Fruit fly (Drosophila melanogaster) whole organism, prepupa: ENCODE data around the gene Bet3.

ENCODE experiments used
- Blimp-1 ChIP-seq: fragments of 200-800 bp; sonication (Bioruptor generic); optimal IDR thresholded peaks from 3 replicates; lab custom pipeline; 2017; ENCODE audit warnings: missing biosample characterization, missing genetic modification characterization, mild to moderate bottlenecking, moderate library complexity, missing genetic modification reagents
- CG10631 ChIP-seq: fragments of 200-800 bp; sonication (Bioruptor generic); optimal IDR thresholded peaks from 2 replicates; lab custom pipeline; 2016; ENCODE audit warnings: missing biosample characterization, missing genetic modification characterization
- CG10669 ChIP-seq: fragments of 200-800 bp; sonication (Bioruptor generic); optimal IDR thresholded peaks from 3 replicates; lab custom pipeline; 2018; ENCODE audit warnings: missing biosample characterization, mild to moderate bottlenecking, missing genetic modification characterization, moderate library complexity
- CG11294 ChIP-seq: fragments of 200-800 bp; sonication (Bioruptor generic); IDR thresholded peaks from 2 replicates; pipeline ENCODE4 v1.3.6; 2022; ENCODE audit warnings: missing biosample characterization, missing genetic modification characterization
- CG11902 ChIP-seq: fragments of 200-800 bp; sonication (Bioruptor generic); optimal IDR thresholded peaks from 3 replicates; lab custom pipeline; 2016; ENCODE audit warnings: missing biosample characterization, missing genetic modification characterization
- CG15336 ChIP-seq: fragments of 200-800 bp; sonication (Bioruptor generic); IDR thresholded peaks from 2 replicates; pipeline ENCODE4 v1.3.6; 2022; ENCODE audit warnings: missing biosample characterization, missing genetic modification characterization
- CG16779 ChIP-seq: fragments of 200-800 bp; sonication (Bioruptor generic); optimal IDR thresholded peaks from 3 replicates; lab custom pipeline; 2017; ENCODE audit warnings: missing biosample characterization, mild to moderate bottlenecking, missing genetic modification characterization
- CG32006 ChIP-seq: fragments of 200-800 bp; sonication (Bioruptor generic); optimal IDR thresholded peaks from 3 replicates; lab custom pipeline; 2017; ENCODE audit warnings: missing biosample characterization, mild to moderate bottlenecking, missing genetic modification characterization
- CG34406 ChIP-seq: fragments of 200-800 bp; sonication (Bioruptor generic); optimal IDR thresholded peaks from 3 replicates; lab custom pipeline; 2016; ENCODE audit warnings: missing biosample characterization, missing genetic modification characterization
- CG3919 ChIP-seq: fragments of 200-800 bp; sonication (Bioruptor generic); optimal IDR thresholded peaks from 3 replicates; lab custom pipeline; 2016; ENCODE audit warnings: missing biosample characterization, missing genetic modification characterization
- CG6163 ChIP-seq: fragments of 200-800 bp; sonication (Bioruptor generic); IDR thresholded peaks from 3 replicates; pipeline ENCODE4 v1.3.6; 2022; ENCODE audit warnings: missing biosample characterization, missing genetic modification characterization
- CG6276 ChIP-seq: fragments of 200-800 bp; sonication (Bioruptor generic); optimal IDR thresholded peaks from 2 replicates; lab custom pipeline; 2017; ENCODE audit warnings: missing biosample characterization, mild to moderate bottlenecking, missing genetic modification characterization
- CG6792 ChIP-seq: fragments of 200-800 bp; sonication (Bioruptor generic); optimal IDR thresholded peaks from 3 replicates; lab custom pipeline; 2016; ENCODE audit warnings: missing biosample characterization, missing genetic modification characterization
- CG6808 ChIP-seq: fragments of 200-800 bp; sonication (Bioruptor generic); optimal IDR thresholded peaks from 3 replicates; lab custom pipeline; 2017; ENCODE audit warnings: missing biosample characterization, missing genetic modification characterization, mild to moderate bottlenecking, moderate library complexity, missing genetic modification reagents
- CG6854 ChIP-seq: fragments of 200-800 bp; sonication (Bioruptor generic); optimal IDR thresholded peaks from 2 replicates; lab custom pipeline; 2017; ENCODE audit warnings: missing biosample characterization, mild to moderate bottlenecking, missing genetic modification characterization
- CG7368 ChIP-seq: fragments of 200-800 bp; sonication (Bioruptor generic); optimal IDR thresholded peaks from 3 replicates; lab custom pipeline; 2016; ENCODE audit warnings: missing biosample characterization, missing genetic modification characterization
- Eip75B ChIP-seq: fragments of 200-800 bp; sonication (Bioruptor generic); optimal IDR thresholded peaks from 3 replicates; lab custom pipeline; 2016; ENCODE audit warnings: missing biosample characterization, missing genetic modification characterization
- Eip78C ChIP-seq: fragments of 200-800 bp; sonication (Bioruptor generic); peaks from one replicate; lab custom pipeline; 2016; ENCODE audit warnings: missing biosample characterization, missing genetic modification characterization
- Ets21C ChIP-seq: fragments of 200-800 bp; sonication (Bioruptor generic); optimal IDR thresholded peaks from 3 replicates; lab custom pipeline; 2016; ENCODE audit warnings: missing biosample characterization, missing genetic modification characterization
- Ets96B ChIP-seq: fragments of 200-800 bp; optimal IDR thresholded peaks from 2 replicates; lab custom pipeline; 2019; ENCODE audit warnings: missing biosample characterization, mild to moderate bottlenecking, missing genetic modification characterization, moderate library complexity
- Hr38 ChIP-seq: sonication (Bioruptor generic); optimal IDR thresholded peaks from 2 replicates; lab custom pipeline; 2016; ENCODE audit warnings: missing biosample characterization, missing genetic modification characterization
- Hr39 ChIP-seq: fragments of 200-800 bp; sonication (Bioruptor generic); optimal IDR thresholded peaks from 2 replicates; lab custom pipeline; 2016; ENCODE audit warnings: missing biosample characterization, missing genetic modification characterization
- Hr4 ChIP-seq: fragments of 200-800 bp; sonication (Bioruptor generic); optimal IDR thresholded peaks from 3 replicates; lab custom pipeline; 2016; ENCODE audit warnings: missing biosample characterization, missing genetic modification characterization
- Lpt ChIP-seq: fragments of 200-800 bp; sonication (Bioruptor generic); optimal IDR thresholded peaks from 3 replicates; lab custom pipeline; 2016; ENCODE audit warnings: missing biosample characterization, missing genetic modification characterization
- Met ChIP-seq: fragments of 200-800 bp; sonication (Bioruptor generic); optimal IDR thresholded peaks from 3 replicates; lab custom pipeline; 2016; ENCODE audit warnings: missing biosample characterization, missing genetic modification characterization
- OdsH ChIP-seq: fragments of 200-800 bp; sonication (Bioruptor generic); optimal IDR thresholded peaks from 3 replicates; lab custom pipeline; 2016; ENCODE audit warnings: missing biosample characterization, missing genetic modification characterization
- Sox102F ChIP-seq: fragments of 200-800 bp; sonication (Bioruptor generic); optimal IDR thresholded peaks from 2 replicates; lab custom pipeline; 2016; ENCODE audit warnings: missing biosample characterization, mild to moderate bottlenecking, missing genetic modification characterization
- Sox14 ChIP-seq: fragments of 200-800 bp; sonication (Bioruptor generic); optimal IDR thresholded peaks from 3 replicates; lab custom pipeline; 2016; ENCODE audit warnings: missing biosample characterization, missing genetic modification characterization
- Sox15 ChIP-seq: fragments of 200-800 bp; sonication (Bioruptor generic); optimal IDR thresholded peaks from 3 replicates; lab custom pipeline; 2016; ENCODE audit warnings: missing biosample characterization, missing genetic modification characterization
- achi ChIP-seq: fragments of 200-800 bp; sonication (Bioruptor generic); optimal IDR thresholded peaks from 3 replicates; lab custom pipeline; 2016; ENCODE audit warnings: missing biosample characterization, missing genetic modification characterization
- acj6 ChIP-seq: fragments of 200-800 bp; sonication (Bioruptor generic); optimal IDR thresholded peaks from 3 replicates; lab custom pipeline; 2016; ENCODE audit warnings: missing biosample characterization, missing genetic modification characterization
- dsx ChIP-seq: fragments of 200-800 bp; optimal IDR thresholded peaks from 3 replicates; lab custom pipeline; 2019; ENCODE audit warnings: missing biosample characterization, mild to moderate bottlenecking, missing genetic modification characterization, moderate library complexity; ENCODE audit not compliant: poor library complexity, severe bottlenecking
- esn ChIP-seq: fragments of 200-800 bp; sonication (Bioruptor generic); optimal IDR thresholded peaks from 2 replicates; lab custom pipeline; 2016; ENCODE audit warnings: missing biosample characterization, mild to moderate bottlenecking, missing genetic modification characterization, moderate library complexity
- fd59A ChIP-seq: fragments of 200-800 bp; sonication (Bioruptor generic); optimal IDR thresholded peaks from 2 replicates; lab custom pipeline; 2017; ENCODE audit warnings: missing biosample characterization, mild to moderate bottlenecking, missing genetic modification characterization, missing genetic modification reagents
- fkh ChIP-seq: fragments of 200-800 bp; sonication (Bioruptor generic); optimal IDR thresholded peaks from 3 replicates; lab custom pipeline; 2017; ENCODE audit warnings: missing biosample characterization, mild to moderate bottlenecking, missing genetic modification characterization, moderate library complexity
- lz ChIP-seq: fragments of 200-800 bp; sonication (Bioruptor generic); optimal IDR thresholded peaks from 3 replicates; lab custom pipeline; 2016; ENCODE audit warnings: missing biosample characterization, missing genetic modification characterization
- net ChIP-seq: fragments of 200-800 bp; sonication (Bioruptor generic); optimal IDR thresholded peaks from 3 replicates; lab custom pipeline; 2016; ENCODE audit warnings: missing biosample characterization, missing genetic modification characterization
- pdm3 ChIP-seq: fragments of 200-800 bp; sonication (Bioruptor generic); optimal IDR thresholded peaks from 3 replicates; lab custom pipeline; 2016; ENCODE audit warnings: missing biosample characterization, missing genetic modification characterization
- salr ChIP-seq, 2 experiments: fragments of 200-800 bp; sonication (Bioruptor generic); optimal IDR thresholded peaks; 3 replicates each; lab custom pipeline; 2016 to 2018; ENCODE audit warnings: missing biosample characterization in 2 of 2, missing genetic modification characterization in 2 of 2, mild to moderate bottlenecking in 1 of 2
- spab ChIP-seq: fragments of 200-800 bp; sonication (Bioruptor generic); optimal IDR thresholded peaks from 2 replicates; lab custom pipeline; 2017; ENCODE audit warnings: missing biosample characterization, mild to moderate bottlenecking, missing genetic modification characterization, missing genetic modification reagents
- ss ChIP-seq, 2 experiments: fragments of 200-800 bp; sonication (Bioruptor generic); optimal IDR thresholded peaks; 2 replicates in 1 of 2; 3 replicates in 1 of 2; lab custom pipeline; 2017 to 2018; ENCODE audit warnings: mild to moderate bottlenecking in 2 of 2, missing biosample characterization in 2 of 2, missing genetic modification characterization in 2 of 2, moderate library complexity in 1 of 2
- svp ChIP-seq: fragments of 200-800 bp; sonication (Bioruptor generic); peaks from one replicate; lab custom pipeline; 2016; ENCODE audit warnings: missing biosample characterization, missing genetic modification characterization
- vri ChIP-seq: fragments of 200-800 bp; sonication (Bioruptor generic); optimal IDR thresholded peaks from 3 replicates; lab custom pipeline; 2016; ENCODE audit warnings: missing biosample characterization, mild to moderate bottlenecking, missing genetic modification characterization

Bet3 gene

dm6 chr3L:9422135-9422534 lies 19.9 kb downstream of the Bet3 start:
- TF ChIP-seq Eip78C (GFP tag; lab: Kevin White, UChicago) (peak; percentile 8), CG6163 (GFP tag; lab: Robert Waterston, UW) (no peak)
- TF ChIP-seq, all 60 proteins: peak for 1

dm6 chr3L:9421621-9422020 lies 20.4 kb downstream of the Bet3 start:
- TF ChIP-seq ss (GFP tag; optimal IDR thresholded peaks at IDR 0.05; lab: Kevin White, UChicago) (peak in 1 of 2 experiments; percentile 52), esn (GFP tag; lab: Kevin White, UChicago) (no peak)

- TF ChIP-seq CG6163 (GFP tag; lab: Robert Waterston, UW), result no peak
- no peak for TF ChIP-seq CG6276
- TF ChIP-seq esn (GFP tag; lab: Kevin White, UChicago), result no peak
- TF ChIP-seq CG11902 (GFP tag; lab: Kevin White, UChicago), result no peak
- no peak for TF ChIP-seq CG11294 (GFP tag; lab: Robert Waterston, UW)
- no peak for TF ChIP-seq Ets21C (GFP tag; lab: Kevin White, UChicago)
- TF ChIP-seq CG16779 (tag; lab: Kevin White, UChicago), result no peak
- TF ChIP-seq CG34406 (GFP tag; lab: Kevin White, UChicago), result no peak
- no peak for TF ChIP-seq dsx
- no peak for TF ChIP-seq CG7368 (GFP tag; lab: Kevin White, UChicago)
- TF ChIP-seq CG6792 (GFP tag; lab: Kevin White, UChicago), result no peak
Observed at dm6 chr3L:9420819-9421130, 21.3 kb downstream of the Bet3 start.

dm6 chr3L:9420054-9420818 lies 21.8 kb downstream of the Bet3 start:
- TF ChIP-seq Hr4 (GFP tag; lab: Kevin White, UChicago) (peak; percentile 95), CG32006 (GFP tag; lab: Kevin White, UChicago) (peak; percentile 95), CG16779 (tag; lab: Kevin White, UChicago) (peak; percentile 94), Eip78C (GFP tag; lab: Kevin White, UChicago) (peak; percentile 99), Blimp-1 (GFP tag; lab: Kevin White, UChicago) (peak; percentile 91), fd59A (GFP tag; lab: Kevin White, UChicago) (peak; percentile 95), Sox102F (GFP tag; lab: Kevin White, UChicago) (peak; percentile 98), CG11294 (GFP tag; lab: Robert Waterston, UW) (peak; percentile 88), CG15336 (peak; percentile 98), Hr38 (GFP tag; lab: Kevin White, UChicago) (no peak), Sox14 (GFP tag; lab: Kevin White, UChicago) (peak; percentile 98), fkh (no peak), CG10669 (GFP tag; lab: Kevin White, UChicago) (peak; percentile 97), OdsH (GFP tag; lab: Kevin White, UChicago) (peak; percentile 95), CG6792 (GFP tag; lab: Kevin White, UChicago) (peak; percentile 98), CG6854 (peak; percentile 96), lz (peak; percentile 98), vri (GFP tag; lab: Kevin White, UChicago) (peak; percentile 89), salr (GFP tag; optimal IDR thresholded peaks at IDR 0.05; lab: Kevin White, UChicago) (peak; percentile 91), CG6808 (GFP tag; lab: Kevin White, UChicago) (peak; percentile 93), esn (GFP tag; lab: Kevin White, UChicago) (peak; percentile 99), acj6 (GFP tag; lab: Kevin White, UChicago) (peak; percentile 96), ss (GFP tag; optimal IDR thresholded peaks at IDR 0.05; lab: Kevin White, UChicago) (peak; percentile 93 to 96), Eip75B (GFP tag; lab: Kevin White, UChicago) (peak; percentile 99), Sox15 (GFP tag; lab: Kevin White, UChicago) (peak; percentile 92), Hr39 (GFP tag; lab: Kevin White, UChicago) (peak; percentile 96), CG10631 (GFP tag; lab: Kevin White, UChicago) (peak; percentile 94), pdm3 (GFP tag; lab: Kevin White, UChicago) (peak; percentile 97), Lpt (GFP tag; lab: Kevin White, UChicago) (peak; percentile 84), Met (GFP tag; lab: Kevin White, UChicago) (peak; percentile 98), Ets96B (peak; percentile 97), CG3919 (GFP tag; lab: Kevin White, UChicago) (peak; percentile 96), net (GFP tag; lab: Kevin White, UChicago) (peak; percentile 97), CG6163 (GFP tag; lab: Robert Waterston, UW) (peak; percentile 97), achi (GFP tag; lab: Kevin White, UChicago) (peak; percentile 96), svp (GFP tag; lab: Kevin White, UChicago) (peak; percentile 99), spab (GFP tag; lab: Kevin White, UChicago) (peak; percentile 93)
